Fruit fly (Drosophila melanogaster) whole organism, wandering third instar larva: ENCODE data around the gene beat-IIIc.

Source experiments
- Abd-B ChIP-seq: fragments of >200 bp; optimal IDR thresholded peaks from 2 replicates; lab custom pipeline; 2017; ENCODE audit warnings: missing biosample characterization, missing genetic modification characterization
- OdsH ChIP-seq: fragments of 200-800 bp; sonication (Bioruptor generic); optimal IDR thresholded peaks from 2 replicates; lab custom pipeline; 2016; ENCODE audit warnings: missing biosample characterization, mild to moderate bottlenecking, missing genetic modification characterization
- usp ChIP-seq: fragments of >200 bp; optimal IDR thresholded peaks from 2 replicates; lab custom pipeline; 2017; ENCODE audit warnings: missing biosample characterization, missing genetic modification characterization

DNA sequence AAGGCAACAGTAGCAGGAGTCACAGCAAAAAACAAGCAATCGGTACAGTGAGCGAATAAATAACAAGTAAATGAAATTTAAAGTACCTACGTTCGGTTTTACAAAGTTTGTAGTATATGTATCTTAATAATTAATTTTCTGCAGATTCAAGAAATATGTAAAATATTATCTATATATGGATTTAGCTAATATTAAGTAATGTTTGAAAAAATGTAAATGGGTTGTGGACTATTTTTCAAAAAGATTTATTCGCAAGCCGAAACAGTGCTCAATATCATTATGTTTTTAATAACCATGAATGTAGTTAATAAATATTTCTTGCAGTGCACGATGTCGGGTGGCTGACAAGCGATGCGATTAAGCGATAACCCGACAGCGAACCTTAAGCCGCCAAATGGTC, 53.5 kb downstream of the beat-IIIc start:
- no peak for TF ChIP-seq Abd-B (GFP tag; lab: Kevin White, UChicago)
- TF ChIP-seq OdsH (GFP tag; lab: Kevin White, UChicago) = no peak
- TF ChIP-seq usp (GFP tag; lab: Kevin White, UChicago) = no peak
